Fruit fly (Drosophila melanogaster): ENCODE measurements around the gene Uro.
A peak's percentile ranks its signal among the peaks of the same experiment; 100 is the strongest.

The Uro gene

DNA sequence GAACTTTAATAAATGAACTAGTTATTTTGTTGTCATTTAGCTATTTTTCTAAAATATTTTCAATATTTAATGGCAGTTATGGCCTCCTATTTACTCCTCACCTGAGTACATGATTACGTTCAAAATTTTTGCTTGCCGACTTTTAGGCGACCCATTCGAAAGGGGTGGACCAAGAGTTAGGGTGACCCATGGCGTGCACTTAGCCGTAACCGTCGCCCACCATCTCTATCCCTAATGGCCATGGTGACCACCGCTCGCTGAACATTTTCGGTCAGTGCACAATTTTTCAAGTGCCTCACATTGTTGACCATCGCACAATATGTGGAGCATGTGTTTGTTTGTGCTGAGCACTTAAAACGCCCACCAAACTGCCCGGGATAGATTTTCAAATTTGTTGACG lies 8.0 kb upstream of the Uro start:
- TF ChIP-seq cic (GFP tag; optimal IDR thresholded peaks at IDR 0.05) (no peak), CG5204 (GFP tag; optimal IDR thresholded peaks at IDR 0.05) (no peak), CG12768 (GFP tag; optimal IDR thresholded peaks at IDR 0.05) (no peak), CG33017 (tag; optimal IDR thresholded peaks at IDR 0.05) (no peak), Clk (GFP tag; optimal IDR thresholded peaks at IDR 0.05) (no peak), CG14711 (tag; optimal IDR thresholded peaks at IDR 0.05) (no peak), CG7101 (tag; optimal IDR thresholded peaks at IDR 0.05) (no peak), bab1 (GFP tag; optimal IDR thresholded peaks at IDR 0.05) (no peak), CG7045 (GFP tag; optimal IDR thresholded peaks at IDR 0.05) (no peak), Crg-1 (GFP tag; optimal IDR thresholded peaks at IDR 0.05) (no peak), Hr96 (GFP tag; optimal IDR thresholded peaks at IDR 0.05) (no peak), pad (GFP tag; optimal IDR thresholded peaks at IDR 0.05) (no peak), cnc (optimal IDR thresholded peaks at IDR 0.05) (no peak), CG11617 (GFP tag; optimal IDR thresholded peaks at IDR 0.05) (no peak), toe (GFP tag; optimal IDR thresholded peaks at IDR 0.05) (no peak), ovo (GFP tag; optimal IDR thresholded peaks at IDR 0.05) (no peak), CG1620 (GFP tag; optimal IDR thresholded peaks at IDR 0.05) (no peak), Mnt (GFP tag; optimal IDR thresholded peaks at IDR 0.05) (no peak), kay (GFP tag; ENCODE audit: borderline replicate concordance) (no peak), tj (GFP tag; optimal IDR thresholded peaks at IDR 0.05) (no peak)

- TF ChIP-seq cic (GFP tag; optimal IDR thresholded peaks at IDR 0.05) = peak; percentile 65
- no peak for TF ChIP-seq Mnt (GFP tag; optimal IDR thresholded peaks at IDR 0.05)
- TF ChIP-seq Clk (GFP tag; optimal IDR thresholded peaks at IDR 0.05) = no peak
- no peak for TF ChIP-seq CG11617 (GFP tag; optimal IDR thresholded peaks at IDR 0.05)
- TF ChIP-seq CG7101 (tag; optimal IDR thresholded peaks at IDR 0.05) = peak; percentile 0
- TF ChIP-seq CG7045 (GFP tag; optimal IDR thresholded peaks at IDR 0.05) = peak; percentile 53
- no peak for TF ChIP-seq cnc (optimal IDR thresholded peaks at IDR 0.05)
- no peak for TF ChIP-seq CG33017 (tag; optimal IDR thresholded peaks at IDR 0.05)
- TF ChIP-seq ovo (GFP tag; optimal IDR thresholded peaks at IDR 0.05) = no peak
Observed at dm6 chr2L:7775260-7775659, 4.6 kb upstream of the Uro start.

dm6 chr2L:7777979-7778692 lies 1.7 kb upstream of the Uro start, which contains the start of gene CG7179:
TSS of gene CG7179 (minus strand) at chr2L:7778029.
- no peak for TF ChIP-seq CG7101 (tag; optimal IDR thresholded peaks at IDR 0.05)
- no peak for TF ChIP-seq Crg-1 (GFP tag; optimal IDR thresholded peaks at IDR 0.05)
- TF ChIP-seq pad (GFP tag; optimal IDR thresholded peaks at IDR 0.05) = no peak
- TF ChIP-seq CG33017 (tag; optimal IDR thresholded peaks at IDR 0.05) = no peak
- TF ChIP-seq Hr96 (GFP tag; optimal IDR thresholded peaks at IDR 0.05) = no peak
- no peak for TF ChIP-seq cnc (optimal IDR thresholded peaks at IDR 0.05)
- TF ChIP-seq CG7045 (GFP tag; optimal IDR thresholded peaks at IDR 0.05) = no peak
- no peak for TF ChIP-seq CG1620 (GFP tag; optimal IDR thresholded peaks at IDR 0.05)
- TF ChIP-seq bab1 (GFP tag; optimal IDR thresholded peaks at IDR 0.05) = no peak
- TF ChIP-seq CG5204 (GFP tag; optimal IDR thresholded peaks at IDR 0.05) = no peak
- TF ChIP-seq Mnt (GFP tag; optimal IDR thresholded peaks at IDR 0.05) = no peak
- TF ChIP-seq CG12768 (GFP tag; optimal IDR thresholded peaks at IDR 0.05) = no peak
- no peak for TF ChIP-seq Clk (GFP tag; optimal IDR thresholded peaks at IDR 0.05)
- no peak for TF ChIP-seq CG11617 (GFP tag; optimal IDR thresholded peaks at IDR 0.05)
- no peak for TF ChIP-seq CG14711 (tag; optimal IDR thresholded peaks at IDR 0.05)
- no peak for TF ChIP-seq toe (GFP tag; optimal IDR thresholded peaks at IDR 0.05)

dm6 chr2L:7781165-7781564 lies 1.3 kb downstream of the Uro start, which contains the start of gene CG7164:
TSS of gene CG7164 (plus strand) at chr2L:7781465.
- TF ChIP-seq CG14711 (tag; optimal IDR thresholded peaks at IDR 0.05) (no peak), pad (GFP tag; optimal IDR thresholded peaks at IDR 0.05) (no peak), cic (GFP tag; optimal IDR thresholded peaks at IDR 0.05) (no peak), CG12768 (GFP tag; optimal IDR thresholded peaks at IDR 0.05) (no peak), Crg-1 (GFP tag; optimal IDR thresholded peaks at IDR 0.05) (no peak), toe (GFP tag; optimal IDR thresholded peaks at IDR 0.05) (no peak), Hr96 (GFP tag; optimal IDR thresholded peaks at IDR 0.05) (no peak), bab1 (GFP tag; optimal IDR thresholded peaks at IDR 0.05) (no peak), cnc (optimal IDR thresholded peaks at IDR 0.05) (no peak), CG1620 (GFP tag; optimal IDR thresholded peaks at IDR 0.05) (no peak), CG7101 (tag; optimal IDR thresholded peaks at IDR 0.05) (no peak), tj (GFP tag; optimal IDR thresholded peaks at IDR 0.05) (no peak), CG7045 (GFP tag; optimal IDR thresholded peaks at IDR 0.05) (no peak), CG33017 (tag; optimal IDR thresholded peaks at IDR 0.05) (no peak), Clk (GFP tag; optimal IDR thresholded peaks at IDR 0.05) (no peak), Mnt (GFP tag; optimal IDR thresholded peaks at IDR 0.05) (no peak), CG11617 (GFP tag; optimal IDR thresholded peaks at IDR 0.05) (no peak), CG5204 (GFP tag; optimal IDR thresholded peaks at IDR 0.05) (no peak)

dm6 chr2L:7782788-7783401 lies 3.0 kb downstream of the Uro start, which contains the start of gene Brd7-9:
TSS of gene Brd7-9 (plus strand) at chr2L:7782865.
- TF ChIP-seq Mnt (GFP tag; optimal IDR thresholded peaks at IDR 0.05) = no peak
- TF ChIP-seq CG14711 (tag; optimal IDR thresholded peaks at IDR 0.05) = no peak
- peak; percentile 40 for TF ChIP-seq CG7045 (GFP tag; optimal IDR thresholded peaks at IDR 0.05)
- no peak for TF ChIP-seq CG1620 (GFP tag; optimal IDR thresholded peaks at IDR 0.05)
- no peak for TF ChIP-seq kay (GFP tag; ENCODE audit: borderline replicate concordance)
- no peak for TF ChIP-seq Crg-1 (GFP tag; optimal IDR thresholded peaks at IDR 0.05)
- TF ChIP-seq CG12768 (GFP tag; optimal IDR thresholded peaks at IDR 0.05) = peak; percentile 24
- TF ChIP-seq tj (GFP tag; optimal IDR thresholded peaks at IDR 0.05) = peak; percentile 14
- TF ChIP-seq toe (GFP tag; optimal IDR thresholded peaks at IDR 0.05) = no peak
- no peak for TF ChIP-seq Clk (GFP tag; optimal IDR thresholded peaks at IDR 0.05)
- no peak for TF ChIP-seq Hr96 (GFP tag; optimal IDR thresholded peaks at IDR 0.05)
- TF ChIP-seq CG33017 (tag; optimal IDR thresholded peaks at IDR 0.05) = no peak
- TF ChIP-seq CG11617 (GFP tag; optimal IDR thresholded peaks at IDR 0.05) = peak; percentile 55
- TF ChIP-seq CG7101 (tag; optimal IDR thresholded peaks at IDR 0.05) = peak; percentile 40
- peak; percentile 10 for TF ChIP-seq CG5204 (GFP tag; optimal IDR thresholded peaks at IDR 0.05)
- peak; percentile 22 for TF ChIP-seq bab1 (GFP tag; optimal IDR thresholded peaks at IDR 0.05)
- no peak for TF ChIP-seq cic (GFP tag; optimal IDR thresholded peaks at IDR 0.05)
- peak; percentile 34 for TF ChIP-seq pad (GFP tag; optimal IDR thresholded peaks at IDR 0.05)
- no peak for TF ChIP-seq ovo (GFP tag; optimal IDR thresholded peaks at IDR 0.05)
- no peak for TF ChIP-seq cnc (optimal IDR thresholded peaks at IDR 0.05)

All from whole organism, adult.